Worm (Caenorhabditis elegans) whole organism, L2 larva: ENCODE data around the gene T24E12.2.

Source experiments
- F13H6.1 ChIP-seq: sonication (generic microtip); optimal IDR thresholded peaks from 2 replicates; lab custom pipeline; 2016; ENCODE audit warnings: missing genetic modification characterization, missing compliant biosample characterization
- R02D3.7 ChIP-seq: fragments of 150-350 bp; optimal IDR thresholded peaks from 2 replicates; lab custom pipeline; 2014; ENCODE audit warnings: missing biosample characterization, missing genetic modification characterization
- ZK546.5 ChIP-seq: sonication (generic microtip); optimal IDR thresholded peaks from 2 replicates; lab custom pipeline; 2017; ENCODE audit warnings: missing biosample characterization, missing genetic modification characterization
- alr-1 ChIP-seq: fragments of 150-350 bp; optimal IDR thresholded peaks from 2 replicates; lab custom pipeline; 2014; ENCODE audit warnings: missing biosample characterization, missing genetic modification characterization
- aly-2 ChIP-seq: fragments of 150-350 bp; optimal IDR thresholded peaks from 2 replicates; lab custom pipeline; 2014; ENCODE audit warnings: missing biosample characterization, missing genetic modification characterization
- ama-1 ChIP-seq: fragments of 150-350 bp; optimal IDR thresholded peaks from 2 replicates; lab custom pipeline; 2018; ENCODE audit warnings: inconsistent platforms
- blmp-1 ChIP-seq: sonication (generic microtip); optimal IDR thresholded peaks from 2 replicates; lab custom pipeline; 2017; ENCODE audit warnings: missing genetic modification characterization, mild to moderate bottlenecking, missing compliant biosample characterization, antibody characterized with exemption, moderate library complexity; ENCODE audit not compliant: insufficient read depth
- ceh-16 ChIP-seq: fragments of 150-350 bp; optimal IDR thresholded peaks from 2 replicates; lab custom pipeline; 2014; ENCODE audit warnings: missing biosample characterization, missing genetic modification characterization
- crh-2 ChIP-seq: sonication (generic microtip); optimal IDR thresholded peaks from 2 replicates; lab custom pipeline; 2017; ENCODE audit warnings: missing biosample characterization, missing genetic modification characterization
- egl-27 ChIP-seq: sonication (generic microtip); optimal IDR thresholded peaks from 3 replicates; lab custom pipeline; 2017; ENCODE audit warnings: missing biosample characterization, missing genetic modification reagents, missing genetic modification characterization
- elt-1 ChIP-seq: fragments of 150-350 bp; optimal IDR thresholded peaks from 2 replicates; lab custom pipeline; 2014; ENCODE audit warnings: missing biosample characterization, missing genetic modification characterization
- elt-3 ChIP-seq: sonication (generic microtip); optimal IDR thresholded peaks from 2 replicates; lab custom pipeline; 2017; ENCODE audit warnings: missing biosample characterization, missing genetic modification characterization
- gmeb-1 ChIP-seq: fragments of 150-350 bp; optimal IDR thresholded peaks from 2 replicates; lab custom pipeline; 2014; ENCODE audit warnings: missing biosample characterization, missing genetic modification characterization
- lin-11 ChIP-seq: fragments of 150-350 bp; sonication (generic microtip); optimal IDR thresholded peaks from 2 replicates; lab custom pipeline; 2014; ENCODE audit warnings: missing biosample characterization, missing genetic modification characterization, inconsistent platforms, mixed read lengths
- lin-13 ChIP-seq: fragments of 150-350 bp; optimal IDR thresholded peaks from 2 replicates; lab custom pipeline; 2014; ENCODE audit warnings: missing biosample characterization, missing genetic modification reagents, missing genetic modification characterization
- lin-39 ChIP-seq: fragments of 150-350 bp; optimal IDR thresholded peaks from 2 replicates; lab custom pipeline; 2014; ENCODE audit warnings: missing biosample characterization, missing genetic modification reagents, missing genetic modification characterization
- lsy-2 ChIP-seq, 2 experiments: fragments of 150-350 bp in 1 of 2; sonication (generic microtip) in 1 of 2; optimal IDR thresholded peaks; 2 replicates each; lab custom pipeline; 2014 to 2017; ENCODE audit warnings: missing biosample characterization in 2 of 2, missing genetic modification characterization in 2 of 2
- mbf-1 ChIP-seq: sonication (generic microtip); optimal IDR thresholded peaks from 2 replicates; lab custom pipeline; 2017; ENCODE audit warnings: missing biosample characterization, missing genetic modification characterization
- nhr-11 ChIP-seq: fragments of 150-350 bp; optimal IDR thresholded peaks from 2 replicates; lab custom pipeline; 2014; ENCODE audit warnings: missing biosample characterization, missing genetic modification characterization
- nhr-12 ChIP-seq: fragments of 150-350 bp; optimal IDR thresholded peaks from 2 replicates; lab custom pipeline; 2014; ENCODE audit warnings: missing biosample characterization, missing genetic modification characterization
- nhr-129 ChIP-seq: fragments of 150-350 bp; optimal IDR thresholded peaks from 2 replicates; lab custom pipeline; 2014; ENCODE audit warnings: missing biosample characterization, missing genetic modification characterization
- nhr-21 ChIP-seq: fragments of 150-350 bp; optimal IDR thresholded peaks from 2 replicates; lab custom pipeline; 2014; ENCODE audit warnings: missing biosample characterization, missing genetic modification characterization
- nhr-23 ChIP-seq: fragments of 150-350 bp; optimal IDR thresholded peaks from 2 replicates; lab custom pipeline; 2014; ENCODE audit warnings: missing biosample characterization, missing genetic modification reagents, missing genetic modification characterization
- nhr-6 ChIP-seq: fragments of 150-350 bp; optimal IDR thresholded peaks from 2 replicates; lab custom pipeline; 2014; ENCODE audit warnings: missing biosample characterization, missing genetic modification characterization
- sem-4 ChIP-seq: fragments of 150-350 bp; optimal IDR thresholded peaks from 2 replicates; lab custom pipeline; 2014; ENCODE audit warnings: missing biosample characterization, missing genetic modification reagents, missing genetic modification characterization
- sma-3 ChIP-seq: sonication (generic microtip); optimal IDR thresholded peaks from 2 replicates; lab custom pipeline; 2016; ENCODE audit warnings: missing genetic modification reagents, missing genetic modification characterization, missing compliant biosample characterization
- sma-9 ChIP-seq, 2 experiments: fragments of 150-350 bp in 1 of 2; sonication (generic microtip) in 1 of 2; optimal IDR thresholded peaks; 2 replicates each; lab custom pipeline; 2014 to 2016; ENCODE audit warnings: missing genetic modification characterization in 2 of 2, mild to moderate bottlenecking in 1 of 2, missing biosample characterization in 1 of 2, missing compliant biosample characterization in 1 of 2, missing genetic modification reagents in 1 of 2, moderate library complexity in 1 of 2
- snpc-4 ChIP-seq: fragments of 150-350 bp; optimal IDR thresholded peaks from 2 replicates; lab custom pipeline; 2014; ENCODE audit warnings: missing biosample characterization, missing genetic modification characterization
- unc-39 ChIP-seq: fragments of 150-350 bp; optimal IDR thresholded peaks from 2 replicates; lab custom pipeline; 2014; ENCODE audit warnings: missing biosample characterization, missing genetic modification characterization
- zag-1 ChIP-seq: fragments of 150-350 bp; optimal IDR thresholded peaks from 2 replicates; lab custom pipeline; 2014; ENCODE audit warnings: missing biosample characterization, missing genetic modification characterization
- ztf-11 ChIP-seq: sonication (generic microtip); optimal IDR thresholded peaks from 2 replicates; lab custom pipeline; 2017; ENCODE audit warnings: missing biosample characterization, missing genetic modification characterization
- ztf-4 ChIP-seq: fragments of 150-350 bp; optimal IDR thresholded peaks from 2 replicates; lab custom pipeline; 2014; ENCODE audit warnings: missing biosample characterization, missing genetic modification characterization

The T24E12.2 gene

ce11 chrII:3743684-3744200 lies 39.0 kb upstream of the T24E12.2 start, which contains the start of gene nta-1:
Gene nta-1 (minus strand): TSS chrII:3743814.
- no peak for TF ChIP-seq ZK546.5
- TF ChIP-seq sma-9 (GFP tag; optimal IDR thresholded peaks at IDR 0.05; lab: Kevin White, UChicago), result peak; percentile 62
- TF ChIP-seq sma-9 (tag; optimal IDR thresholded peaks at IDR 0.05; lab: Kevin White, UChicago), result no peak
- TF ChIP-seq ztf-11 (tag; lab: Kevin White, UChicago), result no peak
- TF ChIP-seq unc-39 (tag; lab: Kevin White, UChicago), result no peak

DNA sequence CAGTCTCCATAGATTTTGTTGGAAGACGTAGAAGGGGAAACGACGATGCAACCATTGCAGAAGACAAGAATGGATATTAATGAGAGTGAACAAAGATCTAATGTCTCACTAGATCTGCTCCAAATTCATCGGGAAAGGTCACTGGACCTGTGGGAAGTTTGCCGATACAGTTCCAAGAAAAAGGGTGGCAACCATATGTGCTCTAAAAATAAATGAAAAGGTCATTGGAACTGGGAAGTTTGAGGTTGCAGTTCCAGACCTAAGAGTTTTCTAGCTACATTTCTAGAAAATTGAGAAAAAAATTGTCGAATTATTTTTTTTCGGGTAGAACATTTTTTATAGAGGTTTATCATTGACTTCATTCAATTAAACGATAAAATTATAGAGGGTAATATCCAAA lies 35.3 kb upstream of the T24E12.2 start, which contains the start of gene fbxb-92:
Gene fbxb-92, minus strand, starts transcription at position 101 of the 400 bp plus-strand sequence.
- TF ChIP-seq elt-3 (tag; lab: Kevin White, UChicago) (no peak), alr-1 (no peak), mbf-1 (tag; lab: Kevin White, UChicago) (no peak), sem-4 (tag; lab: Kevin White, UChicago) (no peak), nhr-11 (tag; lab: Kevin White, UChicago) (no peak)

- no peak for TF ChIP-seq nhr-23 (tag; lab: Kevin White, UChicago)
Observed at ce11 chrII:3748719-3749118, 34.0 kb upstream of the T24E12.2 start, which contains the start of gene fbxb-90. Gene fbxb-90 (minus strand): TSS chrII:3748819.

DNA sequence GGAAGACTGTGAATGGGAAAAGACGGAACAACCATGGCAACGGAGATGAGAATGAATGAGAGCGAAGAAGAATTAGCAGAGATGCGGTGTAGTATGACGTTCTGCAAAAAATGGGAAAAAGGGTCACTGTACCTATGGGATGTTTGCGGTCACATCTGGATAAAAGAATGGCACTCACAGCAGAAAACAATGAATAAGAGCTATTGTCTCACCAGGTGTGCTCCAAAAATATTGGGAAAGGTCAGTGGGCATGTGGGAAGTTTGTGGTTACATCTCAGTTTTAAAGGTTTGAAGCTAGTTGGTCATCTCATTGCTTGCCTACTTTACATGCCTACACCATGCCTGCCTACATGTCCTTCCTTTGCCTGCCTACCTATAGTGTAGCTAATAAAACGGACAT lies 32.1 kb upstream of the T24E12.2 start, which contains the start of gene fbxb-91:
Gene fbxb-91, minus strand, starts transcription at position 101 of the 400 bp plus-strand sequence.
- no peak for TF ChIP-seq lin-39 (tag; lab: Kevin White, UChicago)
- no peak for TF ChIP-seq ztf-11 (tag; lab: Kevin White, UChicago)
- no peak for TF ChIP-seq mbf-1 (tag; lab: Kevin White, UChicago)
- no peak for TF ChIP-seq lsy-2 (tag; optimal IDR thresholded peaks at IDR 0.05; lab: Kevin White, UChicago)
- TF ChIP-seq nhr-11 (tag; lab: Kevin White, UChicago), result no peak
- no peak for TF ChIP-seq nhr-21 (tag; lab: Kevin White, UChicago)
- no peak for TF ChIP-seq nhr-23 (tag; lab: Kevin White, UChicago)
- no peak for TF ChIP-seq aly-2 (tag; lab: Kevin White, UChicago)
- TF ChIP-seq sma-3 (GFP tag; lab: Kevin White, UChicago), result no peak
- TF ChIP-seq nhr-12 (tag; lab: Kevin White, UChicago), result no peak
- no peak for TF ChIP-seq blmp-1 (tag; lab: Kevin White, UChicago)
- no peak for TF ChIP-seq elt-1 (tag; lab: Kevin White, UChicago)
- no peak for TF ChIP-seq R02D3.7 (tag; lab: Kevin White, UChicago)
- TF ChIP-seq unc-39 (tag; lab: Kevin White, UChicago), result no peak
- no peak for TF ChIP-seq egl-27
- no peak for TF ChIP-seq crh-2 (tag; lab: Kevin White, UChicago)
- no peak for TF ChIP-seq lin-13 (GFP tag; lab: Kevin White, UChicago)

ce11 chrII:3752184-3752583 lies 30.6 kb upstream of the T24E12.2 start, which contains the start of gene sdz-11:
Gene sdz-11 (minus strand): TSS chrII:3752284.
- TF ChIP-seq zag-1, result no peak
- TF ChIP-seq gmeb-1 (tag; lab: Kevin White, UChicago), result no peak
- TF ChIP-seq F13H6.1 (tag; lab: Kevin White, UChicago), result no peak
- TF ChIP-seq lin-13 (GFP tag; lab: Kevin White, UChicago), result no peak
- no peak for TF ChIP-seq unc-39 (tag; lab: Kevin White, UChicago)
- no peak for TF ChIP-seq R02D3.7 (tag; lab: Kevin White, UChicago)
- TF ChIP-seq snpc-4 (tag; lab: Kevin White, UChicago), result no peak
- TF ChIP-seq nhr-12 (tag; lab: Kevin White, UChicago), result no peak
- no peak for TF ChIP-seq nhr-129 (tag; lab: Kevin White, UChicago)
- TF ChIP-seq ztf-4 (tag; lab: Kevin White, UChicago), result no peak
- no peak for TF ChIP-seq blmp-1 (tag; lab: Kevin White, UChicago)
- no peak for TF ChIP-seq ama-1 (lab: Kevin White, UChicago)

- TF ChIP-seq nhr-6, result no peak
- TF ChIP-seq aly-2 (tag; lab: Kevin White, UChicago), result no peak
- TF ChIP-seq sma-3 (GFP tag; lab: Kevin White, UChicago), result no peak
- no peak for TF ChIP-seq lin-11 (tag; lab: Kevin White, UChicago)
- TF ChIP-seq ceh-16 (tag; lab: Kevin White, UChicago), result no peak
- TF ChIP-seq lsy-2 (tag; optimal IDR thresholded peaks at IDR 0.05; lab: Kevin White, UChicago), result no peak
- TF ChIP-seq nhr-12 (tag; lab: Kevin White, UChicago), result no peak
Observed at ce11 chrII:3753598-3753997, 29.2 kb upstream of the T24E12.2 start, which contains the start of gene rcd-1. Gene rcd-1 (plus strand): TSS chrII:3753898.
